Worm (Caenorhabditis elegans): Measurements from ENCODE around the gene W03C9.8.

Gene W03C9.8

DNA sequence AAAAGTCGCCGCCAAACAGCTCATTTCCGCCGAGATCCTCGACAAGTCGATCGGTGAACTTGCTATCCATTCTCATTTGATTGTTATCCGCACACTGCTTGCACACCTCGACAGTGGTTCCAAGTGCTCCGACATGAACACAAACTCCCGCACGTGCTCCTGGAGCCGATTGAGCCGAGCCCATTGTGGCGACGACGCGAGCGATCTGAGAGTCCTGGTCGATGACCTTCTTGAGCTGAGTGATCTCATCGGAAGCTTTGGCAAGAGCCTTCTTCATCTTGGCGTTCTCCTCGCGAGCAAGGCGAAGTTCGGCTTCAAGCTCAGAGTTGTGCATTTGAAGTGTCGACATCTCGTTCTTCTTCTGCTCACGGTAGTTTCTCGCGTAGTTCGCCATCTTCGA, 29.9 kb downstream of the W03C9.8 start:
- TF ChIP-seq T26A8.4 (GFP tag; IDR thresholded peaks at IDR 0.05) (0 out of 2 replicates have a peak, but pooled peaks have one; percentile 46), aha-1 (tag) (peak; percentile 32), madf-9 (GFP tag; conservative IDR thresholded peaks at IDR 0.05) (no peak), ZK337.2 (GFP tag; IDR thresholded peaks at IDR 0.05) (0 out of 2 replicates have a peak, but pooled peaks have one; percentile 5), set-16 (GFP tag; IDR thresholded peaks at IDR 0.05) (peak; percentile 85)

DNA sequence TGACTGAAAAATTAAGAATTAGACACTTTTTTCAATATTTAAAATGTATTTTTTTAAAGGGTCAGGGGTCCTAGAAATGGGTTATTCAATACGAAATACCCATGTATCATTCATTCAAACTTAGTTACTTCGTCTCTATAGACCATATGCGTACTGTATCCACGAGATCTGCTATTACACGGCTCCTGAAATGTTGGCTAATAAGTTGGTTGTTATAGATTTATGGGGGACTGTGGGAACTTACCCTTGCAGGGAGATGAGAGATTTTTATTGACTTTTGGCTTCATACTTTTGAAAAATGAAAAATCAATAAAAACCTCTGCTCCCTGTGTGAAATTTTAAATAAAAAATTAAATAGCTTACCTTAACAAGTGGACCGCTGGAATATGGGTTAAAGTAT, 30.4 kb downstream of the W03C9.8 start:
- TF ChIP-seq nhr-6 (tag; optimal IDR thresholded peaks at IDR 0.05) (no peak), nhr-42 (GFP tag; IDR thresholded peaks at IDR 0.05) (0 out of 2 replicates have a peak, but pooled peaks have one; percentile 20), ceh-28 (tag; optimal IDR thresholded peaks at IDR 0.05) (peak; percentile 13), daf-19 (GFP tag; conservative IDR thresholded peaks at IDR 0.05) (peak; percentile 47; the same call in 1 of the 2 replicates)

DNA sequence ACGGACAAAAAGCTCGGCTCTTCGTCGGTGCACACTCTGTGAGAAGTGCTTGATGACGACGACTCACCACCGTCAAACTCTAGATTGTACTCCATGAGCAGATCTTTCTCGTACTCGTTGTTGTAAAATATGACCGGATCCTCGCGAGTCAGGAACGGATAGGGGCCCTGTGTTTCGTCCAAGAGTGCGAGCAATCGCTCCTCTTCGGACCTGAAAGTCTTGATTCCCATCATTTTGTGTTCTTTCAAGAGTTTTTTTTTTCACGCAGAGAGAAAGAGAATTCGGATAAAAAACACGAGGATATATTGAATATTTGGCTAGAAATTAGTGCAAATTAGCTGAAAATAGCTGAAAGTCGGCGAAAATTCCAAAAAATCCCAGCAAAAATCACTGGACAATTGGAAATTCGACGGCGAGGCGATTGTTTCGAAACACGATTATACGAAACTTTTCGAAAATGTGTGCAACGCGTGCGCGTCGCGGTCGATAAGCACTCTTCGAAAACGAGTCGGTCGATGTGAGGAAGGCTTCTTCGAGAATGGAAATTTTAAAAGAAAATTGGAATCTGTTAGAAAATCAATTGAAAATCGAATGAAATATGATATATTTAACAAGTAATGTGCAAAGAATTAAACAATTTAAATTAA, 31.0 kb downstream of the W03C9.8 start, which contains the start of the genes ash-2 and Y17G7B.20:
Gene ash-2 (plus strand): TSS at position 390 of the 647 bp plus-strand sequence.
Gene Y17G7B.20 (minus strand): TSS at position 396 of the 647 bp plus-strand sequence.
- TF ChIP-seq nhr-25 (tag; optimal IDR thresholded peaks at IDR 0.05; ENCODE audit: borderline replicate concordance, insufficient read depth) (no peak), arid-1 (GFP tag; conservative IDR thresholded peaks at IDR 0.05) (0 out of 2 replicates have a peak, but pooled peaks have one; percentile 14), mdl-1 (tag; optimal IDR thresholded peaks at IDR 0.05) (no peak), rbr-2 (tag; optimal IDR thresholded peaks at IDR 0.05) (no peak), snpc-1.2 (GFP tag; IDR thresholded peaks at IDR 0.05) (0 out of 2 replicates have a peak, but pooled peaks have one; percentile 16), zag-1 (tag; optimal IDR thresholded peaks at IDR 0.05) (no peak), F26F4.8 (GFP tag; conservative IDR thresholded peaks at IDR 0.05) (no peak), dmd-6 (GFP tag; IDR thresholded peaks at IDR 0.05) (peak; percentile 7; the same call in 1 of the 2 replicates), mes-2 (tag; optimal IDR thresholded peaks at IDR 0.05; ENCODE audit: poor library complexity, severe bottlenecking) (peak; percentile 59), jun-1 (tag; optimal IDR thresholded peaks at IDR 0.05) (peak; percentile 5), saeg-2 (GFP tag; IDR thresholded peaks at IDR 0.05) (no peak), aha-1 (tag) (peak; percentile 96)

DNA sequence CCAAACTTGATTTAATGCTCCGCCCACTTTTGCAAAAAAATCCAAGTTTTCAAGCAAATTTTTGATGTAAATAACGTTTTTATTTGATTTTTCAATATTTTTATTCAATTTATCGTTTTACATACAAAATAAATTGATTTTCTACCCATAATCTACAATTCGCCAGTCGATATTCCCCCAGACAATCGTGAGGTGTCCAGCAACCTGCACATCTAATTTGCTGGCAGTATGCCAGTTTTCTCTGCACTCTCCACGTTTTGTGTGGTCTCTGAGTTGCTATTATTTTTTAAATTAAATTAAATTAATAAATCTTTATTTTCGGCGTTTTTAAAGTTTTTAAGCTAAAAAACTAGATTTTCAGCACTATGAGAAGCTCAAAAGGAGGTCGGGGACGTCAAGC, 31.6 kb downstream of the W03C9.8 start:
- TF ChIP-seq sdz-12 (GFP tag; optimal IDR thresholded peaks at IDR 0.05), result peak; percentile 93
- no peak for TF ChIP-seq zag-1 (tag; optimal IDR thresholded peaks at IDR 0.05)
- TF ChIP-seq nhr-237 (tag; optimal IDR thresholded peaks at IDR 0.05), result no peak
- TF ChIP-seq nhr-77 (tag; optimal IDR thresholded peaks at IDR 0.05), result peak; percentile 96
- TF ChIP-seq zip-2 (tag; optimal IDR thresholded peaks at IDR 0.05), result no peak
- TF ChIP-seq F10B5.3 (tag; optimal IDR thresholded peaks at IDR 0.05), result no peak
- peak; percentile 69; the same call in 1 of the 2 replicates for TF ChIP-seq lin-1 (GFP tag; IDR thresholded peaks at IDR 0.05)
- peak; percentile 30 for TF ChIP-seq nhr-25 (tag; optimal IDR thresholded peaks at IDR 0.05; ENCODE audit: borderline replicate concordance, insufficient read depth)
- TF ChIP-seq lim-7 (GFP tag; IDR thresholded peaks at IDR 0.05), result no peak
- peak; percentile 73 for TF ChIP-seq lin-13 (GFP tag; optimal IDR thresholded peaks at IDR 0.05)
- TF ChIP-seq rbr-2 (tag; optimal IDR thresholded peaks at IDR 0.05), result peak; percentile 90
- TF ChIP-seq dpl-1 (GFP tag; optimal IDR thresholded peaks at IDR 0.05), result peak; percentile 86
- TF ChIP-seq madf-9 (GFP tag; conservative IDR thresholded peaks at IDR 0.05), result peak; percentile 75; the same call in 1 of the 2 replicates
- peak; percentile 98 for TF ChIP-seq mes-2 (tag; optimal IDR thresholded peaks at IDR 0.05; ENCODE audit: poor library complexity, severe bottlenecking)
- no peak for TF ChIP-seq dmd-8 (GFP tag; IDR thresholded peaks at IDR 0.05)
- no peak for TF ChIP-seq ceh-62 (tag; optimal IDR thresholded peaks at IDR 0.05)
- peak; percentile 82 for TF ChIP-seq vab-7 (GFP tag; IDR thresholded peaks at IDR 0.05)
- TF ChIP-seq duxl-1 (tag; optimal IDR thresholded peaks at IDR 0.05; ENCODE audit: poor library complexity), result peak; percentile 76
- peak; percentile 96 to 97 for TF ChIP-seq ZK546.5 (tag; optimal IDR thresholded peaks at IDR 0.05)
- TF ChIP-seq spr-3 (GFP tag; optimal IDR thresholded peaks at IDR 0.05), result no peak
- TF ChIP-seq unc-39 (tag; optimal IDR thresholded peaks at IDR 0.05), result no peak
- TF ChIP-seq zip-11 (GFP tag; IDR thresholded peaks at IDR 0.05), result no peak
- TF ChIP-seq ceh-44 (GFP tag; IDR thresholded peaks at IDR 0.05), result peak; percentile 72
- 0 out of 2 replicates have a peak, but pooled peaks have one; percentile 43 for TF ChIP-seq ceh-20 (GFP tag; IDR thresholded peaks at IDR 0.05)
- peak; percentile 36 to 58 for TF ChIP-seq daf-16 (GFP tag; optimal IDR thresholded peaks at IDR 0.05)
- TF ChIP-seq daf-16 (tag; optimal IDR thresholded peaks at IDR 0.05), result peak; percentile 69
- TF ChIP-seq daf-12 (tag; optimal IDR thresholded peaks at IDR 0.05), result no peak
- TF ChIP-seq daf-8 (GFP tag; IDR thresholded peaks at IDR 0.05), result no peak
- TF ChIP-seq hlh-30 (tag; optimal IDR thresholded peaks at IDR 0.05; ENCODE audit: insufficient read depth), result peak; percentile 72
